Worm (Caenorhabditis elegans): ENCODE data around the gene scyl-1.

- TF ChIP-seq zag-1 (tag; optimal IDR thresholded peaks at IDR 0.05) (no peak), mdl-1 (tag; optimal IDR thresholded peaks at IDR 0.05) (no peak), ztf-11 (tag; optimal IDR thresholded peaks at IDR 0.05) (no peak)
These were observed 1.8 kb upstream of the scyl-1 start, which contains the start of gene lap-2 for ce11 chrV:13043195-13043762.

Data from whole organism, L2 larva.